Worm (Caenorhabditis elegans): ENCODE data around the gene anmt-1.

anmt-1 gene

DNA sequence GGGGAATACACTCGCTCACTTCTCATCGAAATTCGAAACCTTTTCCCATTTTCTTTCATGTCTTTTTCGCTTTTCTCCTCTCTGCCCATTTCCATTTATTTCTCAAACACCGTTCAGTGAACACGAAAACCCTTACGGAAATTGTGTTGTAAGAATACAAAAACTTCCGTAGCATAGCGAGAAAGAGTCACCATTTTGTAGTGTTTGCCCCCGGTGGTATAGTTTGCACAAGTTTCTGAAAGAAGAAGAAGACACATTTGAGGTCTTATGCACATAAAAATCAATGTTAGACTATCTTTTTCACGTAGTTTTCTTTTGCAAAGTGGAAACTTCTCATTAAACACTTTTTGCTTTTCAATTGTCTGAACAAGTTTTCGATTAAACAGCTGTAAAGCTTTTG lies 34.5 kb downstream of the anmt-1 start:
- no peak for TF ChIP-seq lsy-2 (tag; optimal IDR thresholded peaks at IDR 0.05)
- no peak for TF ChIP-seq mep-1 (tag; optimal IDR thresholded peaks at IDR 0.05)
- TF ChIP-seq nhr-237 (tag; optimal IDR thresholded peaks at IDR 0.05): no peak
- no peak for TF ChIP-seq drap-1 (GFP tag; optimal IDR thresholded peaks at IDR 0.05)

DNA sequence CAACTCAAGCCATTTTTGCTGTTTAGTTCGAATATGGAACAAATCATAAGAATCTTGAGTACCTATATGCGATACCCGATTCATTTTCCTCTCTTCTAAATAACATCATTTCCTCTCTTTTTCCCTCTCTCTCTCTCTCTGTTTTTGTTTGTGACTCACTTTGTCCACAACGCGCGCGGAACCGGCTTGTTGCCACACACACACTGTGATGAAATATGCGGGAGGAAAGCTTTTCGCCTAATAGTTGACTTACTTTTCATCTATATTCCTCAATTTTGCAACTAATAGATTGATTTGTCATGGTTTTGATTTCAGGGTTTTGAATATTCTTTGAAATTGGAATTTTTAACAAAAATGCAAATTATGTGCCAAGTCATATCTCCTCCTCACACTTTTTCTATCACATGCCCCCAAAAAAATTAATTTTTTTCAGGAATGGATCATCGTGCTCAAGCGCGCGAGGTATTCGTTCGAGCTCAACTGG lies 35.2 kb downstream of the anmt-1 start, which contains the start of gene hipr-1:
Gene hipr-1, plus strand, starts transcription at position 434 of the 484 bp plus-strand sequence.
- TF ChIP-seq pha-4 (tag; optimal IDR thresholded peaks at IDR 0.05): peak; percentile 54
- no peak for TF ChIP-seq M03D4.4 (tag; optimal IDR thresholded peaks at IDR 0.05)
- no peak for TF ChIP-seq lin-13 (tag; optimal IDR thresholded peaks at IDR 0.05)
- TF ChIP-seq sem-2 (GFP tag; optimal IDR thresholded peaks at IDR 0.05): no peak
- TF ChIP-seq nhr-237 (tag; optimal IDR thresholded peaks at IDR 0.05): no peak
- TF ChIP-seq nhr-76 (tag; optimal IDR thresholded peaks at IDR 0.05): no peak
- no peak for TF ChIP-seq ces-1 (GFP tag; optimal IDR thresholded peaks at IDR 0.05)
- no peak for TF ChIP-seq ceh-43 (GFP tag; optimal IDR thresholded peaks at IDR 0.05)

DNA sequence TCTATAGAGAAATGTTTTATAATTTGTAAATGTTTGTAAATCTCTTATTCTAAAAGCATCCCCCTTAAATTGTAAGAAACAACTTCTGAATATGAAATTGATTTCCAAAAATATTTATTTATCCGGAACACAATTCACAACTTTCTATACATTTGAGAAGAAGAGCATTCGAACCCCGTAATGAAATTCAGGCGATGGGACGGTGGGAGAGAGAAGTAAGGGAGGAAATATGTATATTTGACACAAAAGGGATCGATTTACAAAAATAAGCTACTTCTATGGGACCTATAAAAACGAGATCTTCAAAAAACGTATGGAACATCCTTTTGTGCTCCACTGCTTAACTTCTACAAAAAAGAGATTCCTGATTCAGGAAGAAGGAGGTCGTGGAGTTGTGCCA lies 40.6 kb downstream of the anmt-1 start:
- TF ChIP-seq lin-32 (GFP tag; optimal IDR thresholded peaks at IDR 0.05) (no peak), ztf-11 (tag; optimal IDR thresholded peaks at IDR 0.05) (no peak), nhr-28 (tag; optimal IDR thresholded peaks at IDR 0.05) (no peak), ceh-83 (GFP tag; optimal IDR thresholded peaks at IDR 0.05) (no peak), hlh-1 (tag; optimal IDR thresholded peaks at IDR 0.05) (no peak), pha-4 (tag; optimal IDR thresholded peaks at IDR 0.05) (no peak), elt-1 (tag; optimal IDR thresholded peaks at IDR 0.05; ENCODE audit: borderline replicate concordance, insufficient read depth) (no peak), zip-8 (tag; optimal IDR thresholded peaks at IDR 0.05) (no peak), nhr-76 (tag; optimal IDR thresholded peaks at IDR 0.05) (no peak), mls-2 (tag; optimal IDR thresholded peaks at IDR 0.05) (no peak), unc-62 (GFP tag; optimal IDR thresholded peaks at IDR 0.05) (no peak), ceh-43 (GFP tag; optimal IDR thresholded peaks at IDR 0.05) (no peak), ham-2 (GFP tag; optimal IDR thresholded peaks at IDR 0.05) (no peak), drap-1 (GFP tag; optimal IDR thresholded peaks at IDR 0.05) (no peak)

DNA sequence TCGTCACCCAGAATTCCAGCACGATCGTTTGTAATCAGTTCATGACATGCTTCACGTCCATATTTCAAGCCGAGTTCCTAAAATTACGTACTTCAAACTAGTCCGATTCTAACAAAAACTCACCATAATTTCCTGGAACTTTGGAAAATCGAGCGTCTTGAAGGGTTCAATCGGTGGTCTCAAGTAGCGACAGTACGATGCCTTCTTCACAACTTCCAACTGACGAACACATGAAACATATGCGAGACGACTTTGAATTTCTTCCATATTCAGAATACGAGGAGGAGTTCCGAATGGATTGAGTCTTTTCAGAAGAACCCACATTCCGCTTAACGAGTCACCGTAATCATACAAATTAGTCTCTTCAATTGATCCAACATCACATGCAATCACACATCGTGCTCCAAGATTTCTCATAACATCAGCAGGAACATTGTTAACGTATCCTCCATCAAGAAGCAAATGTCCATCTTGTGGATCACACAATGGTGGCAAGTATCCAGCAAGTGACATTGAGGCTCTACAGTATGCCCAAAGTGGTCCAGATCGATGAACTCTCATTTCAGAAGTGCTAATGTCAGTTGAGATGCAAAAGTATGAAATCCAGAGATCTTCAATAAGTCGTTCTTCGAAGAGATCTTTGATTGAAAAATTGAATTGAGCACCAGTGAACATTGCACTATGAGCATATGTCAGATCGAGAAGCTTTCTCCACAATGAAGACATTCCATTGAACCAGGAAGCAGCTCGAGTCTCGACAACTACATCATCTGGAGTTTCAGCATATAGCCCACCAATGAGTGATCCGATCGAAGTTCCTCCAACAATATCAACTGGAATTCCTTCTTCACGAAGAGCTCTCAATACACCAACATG lies 41.6 kb downstream of the anmt-1 start:
- no peak for TF ChIP-seq blmp-1 (tag; optimal IDR thresholded peaks at IDR 0.05)
- no peak for TF ChIP-seq drap-1 (GFP tag; optimal IDR thresholded peaks at IDR 0.05)
- TF ChIP-seq nhr-76 (tag; optimal IDR thresholded peaks at IDR 0.05): no peak

DNA sequence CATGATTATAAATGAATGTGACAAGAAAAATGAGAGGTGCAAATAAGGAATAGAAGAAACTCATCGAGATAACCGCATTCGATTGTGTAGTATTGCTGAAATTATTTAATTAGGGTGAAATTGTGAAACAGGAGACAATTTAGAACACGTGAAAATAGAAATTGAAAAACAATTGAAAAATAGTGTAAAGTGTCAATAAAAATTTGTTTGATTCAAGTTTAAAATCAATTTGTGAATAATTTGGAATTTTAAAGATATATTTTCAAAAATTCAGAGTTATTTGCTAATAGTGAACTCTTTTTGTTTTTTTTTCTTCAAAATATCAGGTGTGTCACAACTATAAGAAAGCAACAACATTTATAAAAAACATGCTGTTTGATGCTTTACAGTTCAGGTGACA lies 46.7 kb downstream of the anmt-1 start, which contains the start of gene ZK370.4:
Gene ZK370.4, minus strand, starts transcription at position 101 of the 400 bp plus-strand sequence.
- TF ChIP-seq ceh-43 (GFP tag; optimal IDR thresholded peaks at IDR 0.05): no peak

DNA sequence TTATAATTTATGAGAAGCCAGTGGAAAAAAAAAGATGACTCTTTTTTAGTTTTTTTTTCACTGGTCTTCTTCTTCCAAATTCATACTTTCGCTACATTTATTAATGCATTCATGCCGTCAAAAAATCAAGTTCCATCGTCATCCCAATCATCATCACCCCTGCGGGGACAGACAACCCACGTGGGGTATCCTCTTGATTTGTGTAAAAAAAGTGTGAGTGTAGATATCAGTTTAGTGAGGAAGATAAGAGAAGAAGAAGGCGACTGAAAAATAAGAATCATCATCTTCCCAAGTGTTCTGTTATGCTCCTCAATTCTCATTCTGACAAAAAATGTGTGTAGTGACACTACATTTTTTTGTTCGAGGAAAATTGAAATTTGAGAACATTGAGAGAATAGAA lies 47.4 kb downstream of the anmt-1 start:
- TF ChIP-seq ceh-39 (tag; optimal IDR thresholded peaks at IDR 0.05): no peak
- no peak for TF ChIP-seq drap-1 (GFP tag; optimal IDR thresholded peaks at IDR 0.05)
- no peak for TF ChIP-seq zip-8 (tag; optimal IDR thresholded peaks at IDR 0.05)
- no peak for TF ChIP-seq mls-2 (tag; optimal IDR thresholded peaks at IDR 0.05)
- TF ChIP-seq sptf-1 (tag; optimal IDR thresholded peaks at IDR 0.05): no peak
- no peak for TF ChIP-seq nhr-76 (tag; optimal IDR thresholded peaks at IDR 0.05)
- no peak for TF ChIP-seq ztf-11 (tag; optimal IDR thresholded peaks at IDR 0.05)
- no peak for TF ChIP-seq unc-39 (tag; optimal IDR thresholded peaks at IDR 0.05)
- no peak for TF ChIP-seq sem-2 (GFP tag; optimal IDR thresholded peaks at IDR 0.05)
- TF ChIP-seq pha-4 (tag; optimal IDR thresholded peaks at IDR 0.05): no peak
- TF ChIP-seq ceh-43 (GFP tag; optimal IDR thresholded peaks at IDR 0.05): no peak
- TF ChIP-seq elt-1 (tag; optimal IDR thresholded peaks at IDR 0.05; ENCODE audit: borderline replicate concordance, insufficient read depth): no peak
- no peak for TF ChIP-seq cnd-1 (tag; optimal IDR thresholded peaks at IDR 0.05)
- no peak for TF ChIP-seq lsy-2 (tag; optimal IDR thresholded peaks at IDR 0.05)

DNA sequence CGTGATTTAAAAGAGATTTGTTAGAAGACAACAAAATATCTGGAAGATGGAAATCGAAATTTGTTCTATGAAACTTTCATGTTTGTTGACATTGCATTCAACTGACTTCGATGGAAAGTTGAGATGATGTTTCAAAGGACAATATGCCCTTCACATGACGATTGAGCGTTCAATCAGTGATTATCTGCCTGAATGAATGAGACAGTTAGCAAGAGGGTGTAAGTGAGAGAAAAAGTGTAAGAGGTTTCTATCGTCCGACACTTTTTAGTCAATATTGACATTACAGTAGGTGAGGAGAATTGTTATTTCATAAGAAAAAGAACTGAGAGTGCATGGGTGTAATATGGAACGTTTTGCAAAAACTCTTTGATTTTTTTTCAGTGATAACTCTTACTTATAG lies 48.6 kb downstream of the anmt-1 start:
- no peak for TF ChIP-seq blmp-1 (tag; optimal IDR thresholded peaks at IDR 0.05)
- TF ChIP-seq mls-2 (tag; optimal IDR thresholded peaks at IDR 0.05): no peak
- TF ChIP-seq pha-4 (tag; optimal IDR thresholded peaks at IDR 0.05): peak; percentile 87
- TF ChIP-seq sem-2 (GFP tag; optimal IDR thresholded peaks at IDR 0.05): no peak

Measured in whole organism, mixed stage, embryonic.